Fruit fly (Drosophila melanogaster): ENCODE results near the gene twr.

- TF ChIP-seq psq (GFP tag; optimal IDR thresholded peaks at IDR 0.05) (no peak), Jra (GFP tag; optimal IDR thresholded peaks at IDR 0.05) (no peak), Hr83 (GFP tag; optimal IDR thresholded peaks at IDR 0.05; ENCODE audit: poor library complexity, severe bottlenecking) (no peak), Dif (GFP tag; optimal IDR thresholded peaks at IDR 0.05; ENCODE audit: partially characterized antibody) (no peak), brk (GFP tag; optimal IDR thresholded peaks at IDR 0.05) (no peak), Rel (GFP tag; optimal IDR thresholded peaks at IDR 0.05) (no peak), Rel (tag; optimal IDR thresholded peaks at IDR 0.05) (no peak), HLH106 (tag; optimal IDR thresholded peaks at IDR 0.05) (no peak), pan (optimal IDR thresholded peaks at IDR 0.05) (no peak), dmrt93B (GFP tag; optimal IDR thresholded peaks at IDR 0.05) (no peak), woc (GFP tag; optimal IDR thresholded peaks at IDR 0.05) (no peak), usp (GFP tag; optimal IDR thresholded peaks at IDR 0.05) (no peak), Myc (optimal IDR thresholded peaks at IDR 0.05) (no peak), sv (GFP tag; optimal IDR thresholded peaks at IDR 0.05) (no peak)
Observed at dm6 chr3R:6691658-6692057, 34.0 kb downstream of the twr start, which contains the start of gene Ccp84Ae.

Measured in whole organism, wandering third instar larva.